Fruit fly (Drosophila melanogaster): ENCODE data around the gene Stt3A.

dm6 chrX:21053099-21053715 lies 530 bp downstream of the Stt3A start:
- TF ChIP-seq psq (optimal IDR thresholded peaks at IDR 0.05), result no peak
- TF ChIP-seq h (optimal IDR thresholded peaks at IDR 0.05), result no peak
- no peak for TF ChIP-seq ttk (optimal IDR thresholded peaks at IDR 0.05)

Data from Kc167 (cell line).